Worm (Caenorhabditis elegans) whole organism, young adult: ENCODE data around the gene W08E12.4.

Experiments
- C06A6.2 ChIP-seq: fragments of 200-800 bp; sonication (Bioruptor generic); conservative IDR thresholded peaks from 2 replicates; pipeline ENCODE4 v1.3.6; 2022; ENCODE audit warnings: missing genetic modification characterization, missing compliant biosample characterization
- F10E7.11 ChIP-seq: sonication (generic microtip); optimal IDR thresholded peaks from 2 replicates; lab custom pipeline; 2017; ENCODE audit warnings: mild to moderate bottlenecking, missing genetic modification characterization, moderate library complexity, missing compliant biosample characterization
- F22D6.2 ChIP-seq: sonication (generic microtip); optimal IDR thresholded peaks from 2 replicates; lab custom pipeline; 2016; ENCODE audit warnings: mild to moderate bottlenecking, missing genetic modification characterization, missing compliant biosample characterization
- F55B11.4 ChIP-seq: sonication (generic microtip); optimal IDR thresholded peaks from 2 replicates; lab custom pipeline; 2016; ENCODE audit warnings: missing compliant biosample characterization, missing genetic modification characterization, borderline replicate concordance; ENCODE audit not compliant: insufficient read depth
- F57A8.1 ChIP-seq: fragments of 200-800 bp; sonication (Bioruptor generic); optimal IDR thresholded peaks from 2 replicates; lab custom pipeline; 2018; ENCODE audit warnings: mild to moderate bottlenecking, missing genetic modification characterization, moderate library complexity, missing compliant biosample characterization
- K11D2.4 ChIP-seq: fragments of 200-800 bp; sonication (Bioruptor generic); IDR thresholded peaks from 2 replicates; pipeline ENCODE4 v1.3.6; 2022; ENCODE audit warnings: missing genetic modification reagents, missing genetic modification characterization, missing compliant biosample characterization
- Y53F4B.3 ChIP-seq: fragments of 200-800 bp; sonication (Bioruptor generic); IDR thresholded peaks from 2 replicates; pipeline ENCODE4 v1.3.6; 2022; ENCODE audit warnings: missing genetic modification reagents, missing genetic modification characterization, missing compliant biosample characterization
- Y95B8A.8 ChIP-seq: fragments of 200-800 bp; sonication (Bioruptor generic); IDR thresholded peaks from 2 replicates; pipeline ENCODE4 v1.3.6; 2022; ENCODE audit warnings: missing genetic modification reagents, missing genetic modification characterization, missing compliant biosample characterization
- akir-1 ChIP-seq: fragments of 200-800 bp; sonication (Bioruptor generic); optimal IDR thresholded peaks from 2 replicates; lab custom pipeline; 2018; ENCODE audit warnings: mild to moderate bottlenecking, missing genetic modification characterization, moderate library complexity, missing compliant biosample characterization
- ama-1 ChIP-seq, 3 experiments: fragments of 150-350 bp in 1 of 3; sonication (generic microtip) in 2 of 3; optimal IDR thresholded peaks; 2 replicates each; lab custom pipeline; 2014 to 2018; ENCODE audit warnings: missing biosample characterization in 2 of 3, missing genetic modification characterization in 2 of 3, missing genetic modification reagents in 2 of 3
- aptf-3 ChIP-seq: fragments of 200-800 bp; sonication (Bioruptor generic); IDR thresholded peaks from 2 replicates; pipeline ENCODE4 v1.3.6; 2022; ENCODE audit warnings: missing genetic modification characterization, missing compliant biosample characterization
- atf-7 ChIP-seq: sonication (generic microtip); optimal IDR thresholded peaks from 2 replicates; lab custom pipeline; 2017; ENCODE audit warnings: mild to moderate bottlenecking, missing genetic modification characterization, missing compliant biosample characterization
- attf-5 ChIP-seq: fragments of 200-800 bp; sonication (Bioruptor generic); optimal IDR thresholded peaks from 2 replicates; lab custom pipeline; 2018; ENCODE audit warnings: mild to moderate bottlenecking, missing genetic modification characterization, missing compliant biosample characterization
- ceh-91 ChIP-seq: fragments of 200-800 bp; sonication (Bioruptor generic); IDR thresholded peaks from 2 replicates; pipeline ENCODE4 v1.3.6; 2022; ENCODE audit warnings: missing genetic modification reagents, missing genetic modification characterization, missing compliant biosample characterization
- dox-1 ChIP-seq: fragments of 200-800 bp; sonication (Bioruptor generic); IDR thresholded peaks from 2 replicates; pipeline ENCODE4 v1.3.6; 2022; ENCODE audit warnings: missing genetic modification reagents, missing genetic modification characterization, missing compliant biosample characterization
- dpff-1 ChIP-seq: sonication (generic microtip); optimal IDR thresholded peaks from 2 replicates; lab custom pipeline; 2017; ENCODE audit warnings: mild to moderate bottlenecking, missing genetic modification characterization, missing compliant biosample characterization
- dpl-1 ChIP-seq: fragments of 150-350 bp; optimal IDR thresholded peaks from 2 replicates; lab custom pipeline; 2014; ENCODE audit warnings: missing biosample characterization, missing genetic modification reagents, missing genetic modification characterization
- egrh-3 ChIP-seq: fragments of 200-800 bp; sonication (Bioruptor generic); IDR thresholded peaks from 2 replicates; pipeline ENCODE4 v1.3.6; 2022; ENCODE audit warnings: missing genetic modification reagents, missing genetic modification characterization, missing compliant biosample characterization
- hlh-12 ChIP-seq: sonication (generic microtip); optimal IDR thresholded peaks from 2 replicates; lab custom pipeline; 2016; ENCODE audit warnings: missing genetic modification characterization, missing compliant biosample characterization
- hmg-1.2 ChIP-seq: fragments of 200-800 bp; sonication (Bioruptor generic); IDR thresholded peaks from 2 replicates; pipeline ENCODE4 v1.3.6; 2022; ENCODE audit warnings: missing genetic modification reagents, missing genetic modification characterization, missing compliant biosample characterization
- hrde-1 ChIP-seq: sonication (generic microtip); optimal IDR thresholded peaks from 2 replicates; lab custom pipeline; 2016; ENCODE audit warnings: missing genetic modification characterization, mild to moderate bottlenecking, missing compliant biosample characterization, moderate library complexity, missing genotype, missing genetic modification reagents, borderline replicate concordance
- lir-1 ChIP-seq: fragments of 200-800 bp; sonication (Bioruptor generic); conservative IDR thresholded peaks from 2 replicates; pipeline ENCODE4 v1.3.6; 2022; ENCODE audit warnings: missing genetic modification reagents, missing genetic modification characterization, missing compliant biosample characterization
- nfya-1 ChIP-seq: sonication (generic microtip); optimal IDR thresholded peaks from 2 replicates; lab custom pipeline; 2017; ENCODE audit warnings: antibody characterized with exemption, missing compliant biosample characterization, missing genetic modification characterization, borderline replicate concordance; ENCODE audit not compliant: insufficient read depth
- nfya-2 ChIP-seq: fragments of 200-800 bp; sonication (Bioruptor generic); IDR thresholded peaks from 2 replicates; pipeline ENCODE4 v1.3.6; 2022; ENCODE audit warnings: missing genetic modification reagents, missing genetic modification characterization, missing compliant biosample characterization
- nhr-179 ChIP-seq: sonication (generic microtip); optimal IDR thresholded peaks from 2 replicates; lab custom pipeline; 2016; ENCODE audit warnings: mild to moderate bottlenecking, missing genetic modification characterization, missing compliant biosample characterization
- pha-4 ChIP-seq: fragments of 150-350 bp; sonication (generic microtip); optimal IDR thresholded peaks from 2 replicates; lab custom pipeline; 2014; ENCODE audit warnings: missing biosample characterization, missing genetic modification reagents, missing genetic modification characterization
- sea-2 ChIP-seq: fragments of 200-800 bp; sonication (Bioruptor generic); IDR thresholded peaks from 2 replicates; pipeline ENCODE4 v1.3.6; 2022; ENCODE audit warnings: missing genetic modification characterization, missing compliant biosample characterization
- unc-130 ChIP-seq: sonication (generic microtip); optimal IDR thresholded peaks from 2 replicates; lab custom pipeline; 2016; ENCODE audit warnings: missing genetic modification reagents, missing genetic modification characterization, missing compliant biosample characterization
- xnd-1 ChIP-seq: sonication (generic microtip); optimal IDR thresholded peaks from 2 replicates; lab custom pipeline; 2016; ENCODE audit warnings: missing genotype, missing genetic modification reagents, missing genetic modification characterization, missing compliant biosample characterization
- zfh-2 ChIP-seq: fragments of 200-800 bp; sonication (Bioruptor generic); conservative IDR thresholded peaks from 2 replicates; pipeline ENCODE4 v1.3.6; 2022; ENCODE audit warnings: missing genetic modification reagents, missing genetic modification characterization, missing compliant biosample characterization

W08E12.4 gene

ce11 chrIV:3345484-3345883, 43.3 kb downstream of the W08E12.4 start:
- peak; percentile 7; the same call in 1 of the 2 replicates for TF ChIP-seq dox-1 (GFP tag; lab: Robert Waterston, UW)
- TF ChIP-seq Y95B8A.8 (GFP tag; lab: Robert Waterston, UW) = no peak
- no peak for TF ChIP-seq nfya-1
- peak; percentile 31; the same call in 1 of the 2 replicates for TF ChIP-seq zfh-2

- TF ChIP-seq aptf-3 (GFP tag; lab: Robert Waterston, UW) (no peak), nfya-2 (GFP tag; lab: Robert Waterston, UW) (no peak), zfh-2 (peak; percentile 69; the same call in 1 of the 2 replicates), egrh-3 (GFP tag; lab: Robert Waterston, UW) (peak; percentile 74; the same call in 1 of the 2 replicates), hrde-1 (tag; lab: Kevin White, UChicago) (no peak), ceh-91 (GFP tag; lab: Robert Waterston, UW) (no peak), C06A6.2 (GFP tag; lab: Robert Waterston, UW) (no peak), atf-7 (tag; lab: Kevin White, UChicago) (no peak), hlh-12 (tag; lab: Kevin White, UChicago) (no peak)
These were observed 46.2 kb downstream of the W08E12.4 start for ce11 chrIV:3348334-3348733.

ce11 chrIV:3349977-3350580, 47.9 kb downstream of the W08E12.4 start, which contains the start of gene elks-1:
TSS of gene elks-1 (minus strand) at chrIV:3350027.
- TF ChIP-seq hmg-1.2 (GFP tag; lab: Robert Waterston, UW) (peak; percentile 49; the same call in 1 of the 2 replicates), F55B11.4 (no peak), aptf-3 (GFP tag; lab: Robert Waterston, UW) (no peak)
- TF ChIP-seq, all 124 proteins: peak for 1

ce11 chrIV:3352019-3352418, 49.9 kb downstream of the W08E12.4 start:
- TF ChIP-seq nhr-179 (tag; lab: Kevin White, UChicago) = no peak
- TF ChIP-seq F22D6.2 (tag; lab: Kevin White, UChicago) = no peak
- no peak for TF ChIP-seq sea-2 (GFP tag; lab: Robert Waterston, UW)
- TF ChIP-seq dpff-1 (tag; lab: Kevin White, UChicago) = no peak
- TF ChIP-seq F10E7.11 (tag; lab: Kevin White, UChicago) = no peak
- no peak for TF ChIP-seq pha-4 (tag; lab: Kevin White, UChicago)
- TF ChIP-seq ama-1 (optimal IDR thresholded peaks at IDR 0.05; lab: Kevin White, UChicago) = no peak
- TF ChIP-seq ama-1 (GFP tag; optimal IDR thresholded peaks at IDR 0.05; lab: Kevin White, UChicago) = no peak
- TF ChIP-seq attf-5 (GFP tag; lab: Kevin White, UChicago) = no peak
- TF ChIP-seq xnd-1 (tag; lab: Kevin White, UChicago) = no peak
- TF ChIP-seq dpl-1 (GFP tag; lab: Kevin White, UChicago) = no peak
- no peak for TF ChIP-seq Y53F4B.3 (GFP tag; lab: Robert Waterston, UW)
- TF ChIP-seq akir-1 (GFP tag; lab: Kevin White, UChicago) = no peak
- TF ChIP-seq unc-130 (GFP tag; lab: Kevin White, UChicago) = no peak
- TF ChIP-seq F57A8.1 (GFP tag; lab: Kevin White, UChicago) = no peak
- TF ChIP-seq hlh-12 (tag; lab: Kevin White, UChicago) = no peak
- no peak for TF ChIP-seq lir-1 (GFP tag; lab: Robert Waterston, UW)
- TF ChIP-seq K11D2.4 (GFP tag; lab: Robert Waterston, UW) = no peak
